Worm (Caenorhabditis elegans) whole organism, mixed stage, embryonic: ENCODE results near the gene srw-42.

ENCODE experiments used
- M03D4.4 ChIP-seq: sonication (generic microtip); optimal IDR thresholded peaks from 2 replicates; lab custom pipeline; 2017; ENCODE audit warnings: mild to moderate bottlenecking, missing genetic modification characterization, missing compliant biosample characterization
- bed-3 ChIP-seq: fragments of 200-800 bp; sonication (Bioruptor generic); optimal IDR thresholded peaks from 3 replicates; lab custom pipeline; 2018; ENCODE audit warnings: mild to moderate bottlenecking, missing genetic modification characterization, moderate library complexity, missing compliant biosample characterization
- blmp-1 ChIP-seq: fragments of 150-350 bp; optimal IDR thresholded peaks from 2 replicates; lab custom pipeline; 2014; ENCODE audit warnings: missing biosample characterization, missing genetic modification characterization
- ceh-39 ChIP-seq: fragments of 150-350 bp; optimal IDR thresholded peaks from 2 replicates; lab custom pipeline; 2014; ENCODE audit warnings: missing biosample characterization, missing genetic modification characterization
- ceh-43 ChIP-seq: fragments of 200-800 bp; sonication (Bioruptor generic); optimal IDR thresholded peaks from 2 replicates; lab custom pipeline; 2018; ENCODE audit warnings: mild to moderate bottlenecking, missing genetic modification characterization, moderate library complexity, missing compliant biosample characterization
- ceh-83 ChIP-seq: fragments of 200-800 bp; sonication (Bioruptor generic); optimal IDR thresholded peaks from 2 replicates; lab custom pipeline; 2018; ENCODE audit warnings: mild to moderate bottlenecking, missing genetic modification characterization, missing compliant biosample characterization
- ces-1 ChIP-seq: fragments of 150-350 bp; optimal IDR thresholded peaks from 2 replicates; lab custom pipeline; 2014; ENCODE audit warnings: missing biosample characterization, missing genetic modification reagents, missing genetic modification characterization
- cnd-1 ChIP-seq: fragments of 200-800 bp; sonication (Bioruptor generic); optimal IDR thresholded peaks from 2 replicates; lab custom pipeline; 2018; ENCODE audit warnings: mild to moderate bottlenecking, missing genetic modification characterization, missing compliant biosample characterization
- drap-1 ChIP-seq: fragments of 200-800 bp; sonication (Bioruptor generic); optimal IDR thresholded peaks from 3 replicates; lab custom pipeline; 2018; ENCODE audit warnings: mild to moderate bottlenecking, missing genetic modification characterization, missing compliant biosample characterization
- elt-1 ChIP-seq: sonication (generic microtip); optimal IDR thresholded peaks from 2 replicates; lab custom pipeline; 2017; ENCODE audit warnings: missing genetic modification characterization, mild to moderate bottlenecking, missing compliant biosample characterization, antibody characterized with exemption, moderate library complexity, borderline replicate concordance; ENCODE audit not compliant: insufficient read depth
- elt-3 ChIP-seq: fragments of 150-350 bp; optimal IDR thresholded peaks from 2 replicates; lab custom pipeline; 2014; ENCODE audit warnings: missing biosample characterization, missing genetic modification characterization
- flh-1 ChIP-seq: fragments of 200-800 bp; sonication (Bioruptor generic); optimal IDR thresholded peaks from 2 replicates; lab custom pipeline; 2018; ENCODE audit warnings: mild to moderate bottlenecking, missing genetic modification characterization, moderate library complexity, missing compliant biosample characterization
- ham-2 ChIP-seq: fragments of 200-800 bp; sonication (Bioruptor generic); optimal IDR thresholded peaks from 2 replicates; lab custom pipeline; 2018; ENCODE audit warnings: mild to moderate bottlenecking, missing genetic modification characterization, missing compliant biosample characterization
- hlh-1 ChIP-seq: fragments of 150-350 bp; optimal IDR thresholded peaks from 2 replicates; lab custom pipeline; 2014; ENCODE audit warnings: missing biosample characterization, missing genetic modification reagents, missing genetic modification characterization
- lin-13 ChIP-seq: fragments of 150-350 bp; optimal IDR thresholded peaks from 2 replicates; lab custom pipeline; 2014; ENCODE audit warnings: missing biosample characterization, missing genetic modification characterization
- lin-32 ChIP-seq: fragments of 200-800 bp; sonication (Bioruptor generic); optimal IDR thresholded peaks from 2 replicates; lab custom pipeline; 2018; ENCODE audit warnings: mild to moderate bottlenecking, missing genetic modification characterization, missing compliant biosample characterization
- lsy-2 ChIP-seq: fragments of 150-350 bp; optimal IDR thresholded peaks from 2 replicates; lab custom pipeline; 2014; ENCODE audit warnings: missing biosample characterization, missing genetic modification characterization
- mab-5 ChIP-seq: fragments of 150-350 bp; optimal IDR thresholded peaks from 2 replicates; lab custom pipeline; 2014; ENCODE audit warnings: missing biosample characterization, missing genetic modification characterization
- mep-1 ChIP-seq: fragments of 150-350 bp; optimal IDR thresholded peaks from 2 replicates; lab custom pipeline; 2017; ENCODE audit warnings: missing biosample characterization, missing genetic modification reagents, missing genetic modification characterization, inconsistent platforms
- mls-2 ChIP-seq: sonication (generic microtip); optimal IDR thresholded peaks from 2 replicates; lab custom pipeline; 2016; ENCODE audit warnings: mild to moderate bottlenecking, missing genetic modification characterization, moderate library complexity, missing compliant biosample characterization
- nhr-12 ChIP-seq: fragments of 150-350 bp; optimal IDR thresholded peaks from 2 replicates; lab custom pipeline; 2014; ENCODE audit warnings: missing biosample characterization, missing genetic modification characterization
- nhr-2 ChIP-seq: fragments of 150-350 bp; optimal IDR thresholded peaks from 2 replicates; lab custom pipeline; 2014; ENCODE audit warnings: missing biosample characterization, missing genetic modification characterization
- nhr-237 ChIP-seq: fragments of 150-350 bp; optimal IDR thresholded peaks from 2 replicates; lab custom pipeline; 2014; ENCODE audit warnings: missing biosample characterization, missing genetic modification characterization
- nhr-28 ChIP-seq: fragments of 150-350 bp; optimal IDR thresholded peaks from 2 replicates; lab custom pipeline; 2014; ENCODE audit warnings: missing biosample characterization, missing genetic modification characterization
- nhr-76 ChIP-seq: sonication (generic microtip); optimal IDR thresholded peaks from 2 replicates; lab custom pipeline; 2017; ENCODE audit warnings: missing biosample characterization, missing genetic modification characterization
- pha-4 ChIP-seq: fragments of 150-350 bp; optimal IDR thresholded peaks from 2 replicates; lab custom pipeline; 2018; ENCODE audit warnings: missing biosample characterization, missing genetic modification reagents, missing genetic modification characterization
- sem-2 ChIP-seq: fragments of 200-800 bp; sonication (Bioruptor generic); optimal IDR thresholded peaks from 2 replicates; lab custom pipeline; 2018; ENCODE audit warnings: mild to moderate bottlenecking, missing genetic modification characterization, missing compliant biosample characterization
- snpc-4 ChIP-seq: fragments of 150-350 bp; optimal IDR thresholded peaks from 2 replicates; lab custom pipeline; 2014; ENCODE audit warnings: missing biosample characterization, missing genetic modification characterization
- sptf-1 ChIP-seq: sonication (generic microtip); optimal IDR thresholded peaks from 2 replicates; lab custom pipeline; 2017; ENCODE audit warnings: mild to moderate bottlenecking, missing genetic modification characterization, moderate library complexity, missing compliant biosample characterization
- tbx-8 ChIP-seq: fragments of 200-800 bp; sonication (Bioruptor generic); optimal IDR thresholded peaks from 2 replicates; lab custom pipeline; 2018; ENCODE audit warnings: mild to moderate bottlenecking, missing genetic modification characterization, moderate library complexity, missing compliant biosample characterization
- unc-120 ChIP-seq: sonication (generic microtip); optimal IDR thresholded peaks from 2 replicates; lab custom pipeline; 2017; ENCODE audit warnings: missing genetic modification characterization, missing compliant biosample characterization; ENCODE audit not compliant: poor library complexity, severe bottlenecking
- unc-39 ChIP-seq: fragments of 150-350 bp; optimal IDR thresholded peaks from 2 replicates; lab custom pipeline; 2014; ENCODE audit warnings: missing biosample characterization, missing genetic modification characterization
- unc-62 ChIP-seq: fragments of 150-350 bp; optimal IDR thresholded peaks from 2 replicates; lab custom pipeline; 2014; ENCODE audit warnings: missing biosample characterization, missing genetic modification reagents, missing genetic modification characterization
- zip-8 ChIP-seq: fragments of 150-350 bp; optimal IDR thresholded peaks from 2 replicates; lab custom pipeline; 2014; ENCODE audit warnings: missing biosample characterization, missing genetic modification characterization
- ztf-11 ChIP-seq: fragments of 150-350 bp; optimal IDR thresholded peaks from 2 replicates; lab custom pipeline; 2014; ENCODE audit warnings: missing biosample characterization, missing genetic modification characterization

Gene srw-42

ce11 chrV:16724574-16724973 lies 30.9 kb upstream of the srw-42 start:
- no peak for TF ChIP-seq nhr-237 (tag; lab: Kevin White, UChicago)
- TF ChIP-seq lin-32 (GFP tag; lab: Kevin White, UChicago) = no peak
- no peak for TF ChIP-seq nhr-76
- TF ChIP-seq mep-1 = no peak
- no peak for TF ChIP-seq ceh-39
- no peak for TF ChIP-seq pha-4 (tag; lab: Kevin White, UChicago)
- no peak for TF ChIP-seq nhr-28 (tag; lab: Kevin White, UChicago)
- no peak for TF ChIP-seq ces-1

ce11 chrV:16723744-16724143 lies 30.1 kb upstream of the srw-42 start, which contains the start of gene nhr-112:
Gene nhr-112 (minus strand): TSS chrV:16723844.
- no peak for TF ChIP-seq elt-3 (tag; lab: Kevin White, UChicago)
- TF ChIP-seq mep-1 = no peak
- TF ChIP-seq nhr-2 (tag; lab: Kevin White, UChicago) = no peak

DNA sequence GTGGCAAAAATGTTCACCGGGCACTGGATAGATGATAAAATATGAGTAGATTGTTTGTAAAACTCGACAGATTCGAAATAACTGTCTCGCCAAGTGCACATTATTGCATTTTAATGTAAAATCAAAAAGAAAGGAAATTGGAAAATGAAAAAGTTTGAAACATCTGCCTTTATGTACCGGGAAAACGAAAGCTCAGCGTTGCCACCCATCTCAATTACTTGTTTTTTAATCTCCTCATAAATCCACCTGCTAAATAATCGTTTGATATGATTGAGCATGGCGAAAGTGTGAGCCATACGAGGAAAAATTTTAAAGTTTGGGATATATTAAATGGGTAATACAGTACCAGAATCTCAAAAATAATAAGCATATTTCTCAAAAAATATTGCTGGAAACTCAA lies 22.9 kb upstream of the srw-42 start, which contains the start of gene srh-137:
Gene srh-137 (minus strand): TSS at position 101 of the 400 bp plus-strand sequence.
- no peak for TF ChIP-seq pha-4 (tag; lab: Kevin White, UChicago)

DNA sequence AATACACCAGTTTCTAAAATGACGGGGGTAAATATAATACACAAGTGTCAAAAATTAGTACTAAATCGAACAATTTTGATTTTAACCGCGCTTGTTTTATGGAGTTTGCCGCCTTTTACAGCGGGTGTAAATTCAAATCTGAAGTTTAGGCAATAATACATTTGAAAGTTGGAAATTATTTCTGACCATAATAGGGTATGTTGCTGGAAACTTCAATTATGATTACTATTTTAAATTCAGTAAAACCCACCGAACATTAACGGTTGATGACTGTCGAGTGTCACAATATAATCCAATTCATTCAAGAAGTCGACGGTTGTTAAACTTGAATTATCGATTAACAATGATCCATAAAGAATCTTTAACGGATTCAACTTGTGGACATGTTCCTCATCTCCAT lies 20.2 kb upstream of the srw-42 start:
- TF ChIP-seq sptf-1 (tag; lab: Kevin White, UChicago) (no peak), ztf-11 (tag; lab: Kevin White, UChicago) (no peak), unc-39 (tag; lab: Kevin White, UChicago) (no peak), nhr-2 (tag; lab: Kevin White, UChicago) (no peak), lin-32 (GFP tag; lab: Kevin White, UChicago) (no peak), unc-120 (tag; lab: Kevin White, UChicago) (no peak), drap-1 (GFP tag; lab: Kevin White, UChicago) (no peak), nhr-12 (tag; lab: Kevin White, UChicago) (no peak), nhr-76 (no peak), ceh-83 (GFP tag; lab: Kevin White, UChicago) (no peak), cnd-1 (tag; lab: Kevin White, UChicago) (no peak), unc-62 (GFP tag; lab: Kevin White, UChicago) (no peak), bed-3 (no peak), ces-1 (no peak), zip-8 (tag; lab: Kevin White, UChicago) (no peak), ceh-43 (no peak), lin-13 (tag; lab: Kevin White, UChicago) (no peak), blmp-1 (tag; lab: Kevin White, UChicago) (no peak)

DNA sequence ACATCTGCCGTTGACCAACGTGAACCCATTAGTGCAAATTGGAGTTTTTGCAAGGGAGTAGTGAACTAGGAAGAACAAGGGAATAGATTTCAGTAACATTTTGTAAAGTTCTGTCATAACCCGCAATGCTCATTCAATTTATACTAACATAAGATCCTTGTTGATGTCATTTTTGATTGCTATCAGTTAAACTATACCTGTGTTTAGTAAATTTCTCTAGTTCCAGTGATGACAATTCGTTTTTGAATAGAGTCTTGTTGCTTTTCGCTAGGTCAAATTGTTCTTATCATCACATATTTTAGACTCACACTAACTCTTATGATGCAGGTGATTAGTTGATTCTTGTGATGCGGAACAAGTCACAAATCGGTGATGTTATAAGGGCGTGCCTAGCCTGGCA lies 12.9 kb upstream of the srw-42 start, which contains the start of gene clec-9:
Gene clec-9 (minus strand): TSS at position 101 of the 400 bp plus-strand sequence.
- TF ChIP-seq snpc-4 (tag; lab: Kevin White, UChicago) (no peak), mls-2 (no peak), bed-3 (no peak), unc-62 (GFP tag; lab: Kevin White, UChicago) (no peak), sem-2 (no peak), nhr-12 (tag; lab: Kevin White, UChicago) (no peak)

DNA sequence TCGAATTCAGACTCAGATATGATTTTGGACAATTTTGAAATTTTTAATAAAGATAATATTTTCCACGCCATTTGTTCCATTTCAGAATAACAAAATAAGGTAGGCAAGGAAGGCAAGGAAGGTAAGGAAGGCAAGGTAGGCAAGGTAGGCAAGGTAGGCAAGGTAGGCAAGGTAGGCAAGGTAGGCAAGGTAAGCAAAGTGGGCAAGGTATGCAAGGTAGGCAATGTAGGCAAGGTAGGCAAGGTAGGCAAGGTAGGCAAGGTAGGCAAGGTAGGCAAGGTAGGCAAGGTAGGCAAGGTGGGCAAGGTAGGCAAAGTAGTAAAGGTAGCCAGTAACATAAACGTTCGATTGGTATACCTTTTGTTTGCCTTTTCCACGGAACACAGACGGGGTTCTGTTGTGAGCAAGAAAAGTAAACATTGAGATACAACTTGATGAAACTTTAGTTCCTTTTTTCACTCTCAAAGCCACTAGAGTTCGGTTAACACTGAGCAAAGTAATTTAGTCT lies 6.2 kb upstream of the srw-42 start, which contains the start of gene Y70C5C.1:
Gene Y70C5C.1 (plus strand): TSS at position 458 of the 508 bp plus-strand sequence.
- TF ChIP-seq pha-4 (tag; lab: Kevin White, UChicago) (no peak), bed-3 (peak; percentile 49), unc-62 (GFP tag; lab: Kevin White, UChicago) (no peak), flh-1 (GFP tag; lab: Kevin White, UChicago) (peak; percentile 12), mep-1 (no peak), ham-2 (GFP tag; lab: Kevin White, UChicago) (no peak), lsy-2 (no peak), tbx-8 (GFP tag; lab: Kevin White, UChicago) (no peak), ceh-39 (no peak), M03D4.4 (tag; lab: Kevin White, UChicago) (peak; percentile 32), nhr-2 (tag; lab: Kevin White, UChicago) (no peak), nhr-76 (no peak), sem-2 (peak; percentile 1), nhr-12 (tag; lab: Kevin White, UChicago) (no peak), mls-2 (peak; percentile 80), unc-120 (tag; lab: Kevin White, UChicago) (no peak), ces-1 (no peak), ceh-43 (peak; percentile 10), blmp-1 (tag; lab: Kevin White, UChicago) (no peak), mab-5 (tag; lab: Kevin White, UChicago) (no peak), sptf-1 (tag; lab: Kevin White, UChicago) (peak; percentile 79), ztf-11 (tag; lab: Kevin White, UChicago) (no peak), zip-8 (tag; lab: Kevin White, UChicago) (no peak), ceh-83 (GFP tag; lab: Kevin White, UChicago) (peak; percentile 14), lin-32 (GFP tag; lab: Kevin White, UChicago) (peak; percentile 16), cnd-1 (tag; lab: Kevin White, UChicago) (peak; percentile 32), elt-1 (tag; lab: Kevin White, UChicago) (no peak), lin-13 (tag; lab: Kevin White, UChicago) (no peak), elt-3 (tag; lab: Kevin White, UChicago) (no peak), nhr-237 (tag; lab: Kevin White, UChicago) (no peak), hlh-1 (no peak), snpc-4 (tag; lab: Kevin White, UChicago) (no peak), nhr-28 (tag; lab: Kevin White, UChicago) (no peak), unc-39 (tag; lab: Kevin White, UChicago) (no peak), drap-1 (GFP tag; lab: Kevin White, UChicago) (peak; percentile 51)
